Worm (Caenorhabditis elegans) whole organism, L4 larva: ENCODE data around the gene clec-50.
A peak's percentile ranks its signal among the peaks of the same experiment; 100 is the strongest.

Experiments
- F37D6.2 ChIP-seq: sonication (generic microtip); optimal IDR thresholded peaks from 2 replicates; lab custom pipeline; 2016; ENCODE audit warnings: mild to moderate bottlenecking, missing genetic modification characterization, missing compliant biosample characterization
- T20F7.1 ChIP-seq: fragments of 200-800 bp; sonication (Bioruptor generic); optimal IDR thresholded peaks from 2 replicates; lab custom pipeline; 2018; ENCODE audit warnings: mild to moderate bottlenecking, missing genetic modification characterization, missing compliant biosample characterization
- aha-1 ChIP-seq: fragments of 150-350 bp; peaks from one replicate; lab custom pipeline; 2014; ENCODE audit warnings: missing biosample characterization, missing genetic modification characterization
- aly-2 ChIP-seq: sonication (generic microtip); optimal IDR thresholded peaks from 2 replicates; lab custom pipeline; 2018; ENCODE audit warnings: missing biosample characterization, missing genetic modification characterization
- ama-1 ChIP-seq: fragments of 150-350 bp; optimal IDR thresholded peaks from 2 replicates; lab custom pipeline; 2014; ENCODE audit warnings: inconsistent platforms, mixed read lengths
- ceh-28 ChIP-seq: fragments of 150-350 bp; optimal IDR thresholded peaks from 2 replicates; lab custom pipeline; 2014; ENCODE audit warnings: missing biosample characterization, missing genetic modification reagents, missing genetic modification characterization
- ceh-32 ChIP-seq: sonication (generic microtip); optimal IDR thresholded peaks from 2 replicates; lab custom pipeline; 2016; ENCODE audit warnings: mild to moderate bottlenecking, missing genetic modification characterization, missing compliant biosample characterization; ENCODE audit not compliant: poor library complexity
- ceh-82 ChIP-seq: sonication (generic microtip); optimal IDR thresholded peaks from 2 replicates; lab custom pipeline; 2017; ENCODE audit warnings: missing biosample characterization, missing genetic modification characterization
- ctbp-1 ChIP-seq: fragments of 200-800 bp; sonication (Bioruptor generic); IDR thresholded peaks from 2 replicates; pipeline ENCODE4 v1.3.6; 2022; ENCODE audit warnings: missing genetic modification reagents, missing genetic modification characterization, missing compliant biosample characterization
- daf-16 ChIP-seq, 3 experiments: sonication (generic microtip); optimal IDR thresholded peaks; 2 replicates each; lab custom pipeline; 2016 to 2017; ENCODE audit warnings: missing genetic modification characterization in 3 of 3, missing genetic modification reagents in 3 of 3, mild to moderate bottlenecking in 2 of 3, missing compliant biosample characterization in 2 of 3, missing biosample characterization in 1 of 3, moderate library complexity in 1 of 3
- dmd-9 ChIP-seq: fragments of 200-800 bp; sonication (Bioruptor generic); IDR thresholded peaks from 2 replicates; pipeline ENCODE4 v1.3.6; 2022; ENCODE audit warnings: missing genetic modification reagents, missing genetic modification characterization, missing compliant biosample characterization
- hlh-30 ChIP-seq: sonication (generic microtip); optimal IDR thresholded peaks from 2 replicates; lab custom pipeline; 2017; ENCODE audit warnings: antibody characterized with exemption, mild to moderate bottlenecking, missing genetic modification characterization, missing compliant biosample characterization; ENCODE audit not compliant: insufficient read depth
- hmg-1.1 ChIP-seq: fragments of 200-800 bp; sonication (Bioruptor generic); IDR thresholded peaks from 2 replicates; pipeline ENCODE4 v1.3.6; 2022; ENCODE audit warnings: missing genetic modification reagents, missing genetic modification characterization, missing compliant biosample characterization
- jun-1 ChIP-seq: fragments of 150-350 bp; optimal IDR thresholded peaks from 2 replicates; lab custom pipeline; 2014; ENCODE audit warnings: missing biosample characterization, missing genetic modification reagents, missing genetic modification characterization
- lim-7 ChIP-seq: fragments of 200-800 bp; sonication (Bioruptor generic); IDR thresholded peaks from 2 replicates; pipeline ENCODE4 v1.3.6; 2022; ENCODE audit warnings: missing genetic modification characterization, missing compliant biosample characterization
- lin-1 ChIP-seq: fragments of 200-800 bp; sonication (Bioruptor generic); IDR thresholded peaks from 2 replicates; pipeline ENCODE4 v1.3.6; 2022; ENCODE audit warnings: missing genetic modification reagents, missing genetic modification characterization, missing compliant biosample characterization
- lin-39 ChIP-seq: fragments of 150-350 bp; optimal IDR thresholded peaks from 2 replicates; lab custom pipeline; 2014; ENCODE audit warnings: missing biosample characterization, missing genetic modification reagents, missing genetic modification characterization
- madf-5 ChIP-seq, 2 experiments: fragments of 200-800 bp; sonication (Bioruptor generic); IDR thresholded peaks; 2 replicates each; pipeline ENCODE4 v1.3.6; 2022; ENCODE audit warnings: missing compliant biosample characterization in 2 of 2, missing genetic modification characterization in 2 of 2
- nhr-102 ChIP-seq: sonication (generic microtip); optimal IDR thresholded peaks from 2 replicates; lab custom pipeline; 2016; ENCODE audit warnings: mild to moderate bottlenecking, missing genetic modification characterization, moderate library complexity, missing compliant biosample characterization
- nhr-111 ChIP-seq: fragments of 200-800 bp; sonication (Bioruptor generic); optimal IDR thresholded peaks from 2 replicates; lab custom pipeline; 2018; ENCODE audit warnings: mild to moderate bottlenecking, missing genetic modification characterization, missing compliant biosample characterization
- nhr-25 ChIP-seq: sonication (generic microtip); optimal IDR thresholded peaks from 2 replicates; lab custom pipeline; 2017; ENCODE audit warnings: missing genetic modification characterization, mild to moderate bottlenecking, missing compliant biosample characterization, antibody characterized with exemption, moderate library complexity, borderline replicate concordance; ENCODE audit not compliant: insufficient read depth
- nhr-28 ChIP-seq: fragments of 150-350 bp; optimal IDR thresholded peaks from 2 replicates; lab custom pipeline; 2014; ENCODE audit warnings: missing biosample characterization, missing genetic modification characterization
- nhr-41 ChIP-seq: fragments of 200-800 bp; sonication (Bioruptor generic); IDR thresholded peaks from 2 replicates; pipeline ENCODE4 v1.3.6; 2022; ENCODE audit warnings: missing genetic modification reagents, missing genetic modification characterization, missing compliant biosample characterization
- nhr-42 ChIP-seq: fragments of 200-800 bp; sonication (Bioruptor generic); IDR thresholded peaks from 2 replicates; pipeline ENCODE4 v1.3.6; 2022; ENCODE audit warnings: missing genetic modification characterization, missing compliant biosample characterization
- nhr-76 ChIP-seq: fragments of 150-350 bp; optimal IDR thresholded peaks from 2 replicates; lab custom pipeline; 2014; ENCODE audit warnings: missing biosample characterization, missing genetic modification characterization
- nhr-77 ChIP-seq: fragments of 150-350 bp; optimal IDR thresholded peaks from 2 replicates; lab custom pipeline; 2014; ENCODE audit warnings: missing biosample characterization, missing genetic modification characterization
- pha-4 ChIP-seq, 2 experiments: fragments of 150-350 bp in 1 of 2; fragments of 200-800 bp in 1 of 2; sonication (Bioruptor generic) in 1 of 2; IDR thresholded peaks in 1 of 2; optimal IDR thresholded peaks in 1 of 2; 2 replicates each; pipeline versions ENCODE4 v1.3.6 to Lab custom; 2014 to 2022; ENCODE audit warnings: missing genetic modification characterization in 2 of 2, missing genetic modification reagents in 2 of 2, missing biosample characterization in 1 of 2, missing compliant biosample characterization in 1 of 2
- php-3 ChIP-seq: fragments of 200-800 bp; sonication (Bioruptor generic); IDR thresholded peaks from 2 replicates; pipeline ENCODE4 v1.3.6; 2022; ENCODE audit warnings: missing genetic modification reagents, missing genetic modification characterization, missing compliant biosample characterization
- set-16 ChIP-seq: fragments of 200-800 bp; sonication (Bioruptor generic); IDR thresholded peaks from 2 replicates; pipeline ENCODE4 v1.3.6; 2022; ENCODE audit warnings: missing genetic modification reagents, missing genetic modification characterization, missing compliant biosample characterization
- skn-1 ChIP-seq: fragments of 150-350 bp; optimal IDR thresholded peaks from 2 replicates; lab custom pipeline; 2014; ENCODE audit warnings: missing biosample characterization, missing genetic modification characterization
- snpc-4 ChIP-seq: fragments of 150-350 bp; optimal IDR thresholded peaks from 2 replicates; lab custom pipeline; 2014; ENCODE audit warnings: missing biosample characterization, missing genetic modification characterization
- spr-1 ChIP-seq: sonication (generic microtip); optimal IDR thresholded peaks from 2 replicates; lab custom pipeline; 2016; ENCODE audit warnings: mild to moderate bottlenecking, missing genetic modification characterization, missing compliant biosample characterization
- spr-3 ChIP-seq: fragments of 200-800 bp; sonication (Bioruptor generic); optimal IDR thresholded peaks from 2 replicates; lab custom pipeline; 2018; ENCODE audit warnings: mild to moderate bottlenecking, missing genetic modification characterization, missing compliant biosample characterization
- unc-62 ChIP-seq, 3 experiments: fragments of 150-350 bp in 1 of 3; sonication (generic microtip); optimal IDR thresholded peaks in 2 of 3; peaks in 1 of 3; 1 replicate in 1 of 3; 2 replicates in 2 of 3; lab custom pipeline; 2014 to 2017; ENCODE audit warnings: missing biosample characterization in 3 of 3, missing genetic modification characterization in 3 of 3, missing genetic modification reagents in 3 of 3, missing genotype in 1 of 3
- zag-1 ChIP-seq: fragments of 150-350 bp; optimal IDR thresholded peaks from 2 replicates; lab custom pipeline; 2014; ENCODE audit warnings: missing biosample characterization, missing genetic modification characterization
- zfp-2 ChIP-seq: sonication (generic microtip); optimal IDR thresholded peaks from 2 replicates; lab custom pipeline; 2016; ENCODE audit warnings: mild to moderate bottlenecking, missing genetic modification characterization, missing compliant biosample characterization
- zip-2 ChIP-seq: fragments of 150-350 bp; optimal IDR thresholded peaks from 2 replicates; lab custom pipeline; 2014; ENCODE audit warnings: missing biosample characterization, missing genetic modification characterization
- ztf-11 ChIP-seq: fragments of 150-350 bp; optimal IDR thresholded peaks from 2 replicates; lab custom pipeline; 2014; ENCODE audit warnings: missing biosample characterization, missing genetic modification characterization
- ztf-7 ChIP-seq: fragments of 150-350 bp; optimal IDR thresholded peaks from 2 replicates; lab custom pipeline; 2014; ENCODE audit warnings: missing biosample characterization, missing genetic modification characterization

clec-50 gene

ce11 chrV:19747144-19747543 is 8.0 kb downstream of the clec-50 start:
- 0 out of 2 replicates have a peak, but pooled peaks have one; percentile 33 for TF ChIP-seq php-3 (GFP tag; lab: Robert Waterston, UW)
- no peak for TF ChIP-seq aha-1 (tag; lab: Kevin White, UChicago)
- no peak for TF ChIP-seq hlh-30 (tag; lab: Kevin White, UChicago)
- no peak for TF ChIP-seq hmg-1.1 (GFP tag; lab: Robert Waterston, UW)
- no peak for TF ChIP-seq ztf-11 (tag; lab: Kevin White, UChicago)
- TF ChIP-seq lin-39 = no peak
- TF ChIP-seq nhr-25 = no peak
- no peak for TF ChIP-seq nhr-76

DNA sequence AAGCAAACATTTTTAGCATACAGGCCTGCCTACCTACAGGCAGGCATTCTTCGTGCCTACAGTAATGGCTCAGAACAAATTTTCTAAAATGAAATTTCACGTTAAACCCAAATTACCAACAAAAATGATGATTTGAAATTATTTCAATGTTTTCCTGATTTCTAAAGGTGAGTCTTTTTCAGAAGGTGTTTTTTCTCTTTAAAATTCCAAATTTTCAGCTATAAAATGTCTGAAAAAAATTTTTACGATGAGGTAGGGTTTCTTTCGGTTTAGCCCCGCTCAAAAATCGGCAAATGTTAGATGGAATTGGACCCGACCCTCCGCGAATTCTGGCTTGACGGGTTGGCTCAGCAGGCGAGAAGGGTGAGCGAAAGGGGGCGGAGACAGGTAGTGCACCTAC is 9.3 kb downstream of the clec-50 start, which contains the start of gene W04E12.5:
Gene W04E12.5, plus strand, starts transcription at position 301 of the 400 bp plus-strand sequence.
- TF ChIP-seq F37D6.2 (tag; lab: Kevin White, UChicago) (no peak), nhr-77 (no peak), nhr-25 (no peak), T20F7.1 (no peak)

- peak; percentile 76 for TF ChIP-seq ceh-28 (tag; lab: Kevin White, UChicago)
- TF ChIP-seq ctbp-1 (GFP tag; lab: Robert Waterston, UW) = no peak
Measured at ce11 chrV:19744210-19744609, 11.0 kb downstream of the clec-50 start.

DNA sequence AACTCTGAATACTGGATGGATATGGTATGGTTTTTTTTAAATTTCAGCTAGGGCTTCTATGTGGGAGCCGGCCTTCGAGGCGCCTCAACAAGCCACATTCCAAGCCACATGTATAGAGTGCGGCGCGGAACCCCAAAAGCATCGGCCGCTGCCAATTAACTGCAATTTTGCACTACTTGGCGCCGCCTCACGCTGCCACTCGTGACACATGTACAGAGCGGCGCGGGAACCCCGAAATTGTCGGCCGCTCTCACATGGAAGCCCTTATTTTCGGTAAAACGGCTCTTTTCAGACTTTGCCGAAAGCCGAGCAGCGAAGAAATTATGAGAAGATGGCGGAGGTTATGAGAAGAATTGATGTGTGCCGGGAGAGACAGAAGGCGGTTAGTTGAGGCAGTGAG is 11.4 kb downstream of the clec-50 start:
- TF ChIP-seq hmg-1.1 (GFP tag; lab: Robert Waterston, UW) = no peak
- TF ChIP-seq lim-7 (GFP tag; lab: Robert Waterston, UW) = no peak
- no peak for TF ChIP-seq madf-5 (GFP tag; IDR thresholded peaks at IDR 0.05; lab: Robert Waterston, UW)
- TF ChIP-seq nhr-76 = no peak
- TF ChIP-seq nhr-41 (GFP tag; lab: Robert Waterston, UW) = no peak
- TF ChIP-seq nhr-42 (GFP tag; lab: Robert Waterston, UW) = no peak
- no peak for TF ChIP-seq spr-1 (tag; lab: Kevin White, UChicago)
- TF ChIP-seq set-16 = peak; percentile 55; the same call in 1 of the 2 replicates
- no peak for TF ChIP-seq zip-2 (tag; lab: Kevin White, UChicago)
- no peak for TF ChIP-seq zag-1 (tag; lab: Kevin White, UChicago)
- 0 out of 2 replicates have a peak, but pooled peaks have one; percentile 23 for TF ChIP-seq php-3 (GFP tag; lab: Robert Waterston, UW)
- TF ChIP-seq jun-1 (tag; lab: Kevin White, UChicago) = no peak
- no peak for TF ChIP-seq ztf-11 (tag; lab: Kevin White, UChicago)
- TF ChIP-seq ztf-7 (tag; lab: Kevin White, UChicago) = no peak
- no peak for TF ChIP-seq unc-62 (GFP tag; optimal IDR thresholded peaks at IDR 0.05 in 1 of 2; lab: Kevin White, UChicago)
- no peak for TF ChIP-seq unc-62 (tag; optimal IDR thresholded peaks at IDR 0.05; lab: Kevin White, UChicago)

- TF ChIP-seq dmd-9 (GFP tag; lab: Robert Waterston, UW) = no peak
Measured at ce11 chrV:19743305-19743704, 11.9 kb downstream of the clec-50 start, which contains the start of gene W04E12.4. Gene W04E12.4 (plus strand): TSS chrV:19743605.

DNA sequence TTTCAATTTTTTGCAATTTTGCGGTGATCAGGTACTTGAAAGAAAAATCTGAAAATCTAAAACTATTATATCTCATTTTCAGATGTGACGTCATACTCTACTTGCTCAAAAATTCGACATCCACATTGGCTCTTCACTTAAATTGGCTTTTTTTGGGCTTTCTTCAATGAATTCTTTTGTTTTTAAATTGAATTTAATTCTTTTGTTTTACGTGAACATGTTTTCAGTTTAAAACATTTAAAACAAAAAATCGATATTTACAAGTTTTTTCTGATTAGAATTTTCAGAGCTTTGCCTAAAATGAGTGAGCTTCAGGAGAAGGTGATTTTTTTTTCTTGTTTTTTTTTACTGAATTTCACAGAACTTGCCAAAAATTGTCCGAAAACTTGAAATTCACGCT is 13.5 kb downstream of the clec-50 start, which contains the start of gene W04E12.3:
Gene W04E12.3, plus strand, starts transcription at position 301 of the 400 bp plus-strand sequence.
- TF ChIP-seq spr-3 (GFP tag; lab: Kevin White, UChicago) = no peak
- no peak for TF ChIP-seq pha-4 (GFP tag; IDR thresholded peaks at IDR 0.05; lab: Robert Waterston, UW)
- no peak for TF ChIP-seq pha-4 (tag; optimal IDR thresholded peaks at IDR 0.05; lab: Kevin White, UChicago)
- TF ChIP-seq nhr-102 (tag; lab: Kevin White, UChicago) = no peak
- no peak for TF ChIP-seq lin-1 (GFP tag; lab: Robert Waterston, UW)
- no peak for TF ChIP-seq aly-2 (tag; lab: Kevin White, UChicago)
- no peak for TF ChIP-seq ceh-82 (tag; lab: Kevin White, UChicago)
- TF ChIP-seq ama-1 (lab: Kevin White, UChicago) = no peak
- TF ChIP-seq ceh-32 (tag; lab: Kevin White, UChicago) = no peak
- TF ChIP-seq F37D6.2 (tag; lab: Kevin White, UChicago) = no peak
- no peak for TF ChIP-seq snpc-4 (tag; lab: Kevin White, UChicago)
- no peak for TF ChIP-seq zag-1 (tag; lab: Kevin White, UChicago)
- TF ChIP-seq skn-1 = no peak
- no peak for TF ChIP-seq nhr-111 (GFP tag; lab: Kevin White, UChicago)
- TF ChIP-seq T20F7.1 = no peak
- no peak for TF ChIP-seq lin-39
- TF ChIP-seq lim-7 (GFP tag; lab: Robert Waterston, UW) = no peak
- TF ChIP-seq nhr-28 (tag; lab: Kevin White, UChicago) = no peak
- no peak for TF ChIP-seq zfp-2 (tag; lab: Kevin White, UChicago)
- no peak for TF ChIP-seq ctbp-1 (GFP tag; lab: Robert Waterston, UW)
- TF ChIP-seq daf-16 (GFP tag; optimal IDR thresholded peaks at IDR 0.05; lab: Kevin White, UChicago) = no peak
- no peak for TF ChIP-seq daf-16 (tag; optimal IDR thresholded peaks at IDR 0.05; lab: Kevin White, UChicago)
